Fruit fly (Drosophila melanogaster) whole organism, pupa: ENCODE data around the gene CG34345.

Source experiments
- CG10348 ChIP-seq: fragments of 200-800 bp; sonication (Bioruptor generic); IDR thresholded peaks from 2 replicates; pipeline ENCODE4 v1.3.6; 2022; ENCODE audit warnings: missing biosample characterization, missing genetic modification characterization
- CG12605 ChIP-seq: fragments of 200-800 bp; sonication (Bioruptor generic); IDR thresholded peaks from 2 replicates; pipeline ENCODE4 v1.3.6; 2022; ENCODE audit warnings: missing biosample characterization, missing genetic modification characterization
- CG17806 ChIP-seq: fragments of 200-800 bp; sonication (Bioruptor generic); optimal IDR thresholded peaks from 2 replicates; lab custom pipeline; 2018; ENCODE audit warnings: missing biosample characterization, mild to moderate bottlenecking, missing genetic modification characterization, moderate library complexity
- CG34367 ChIP-seq: fragments of 200-800 bp; sonication (Bioruptor generic); optimal IDR thresholded peaks from 2 replicates; lab custom pipeline; 2018; ENCODE audit warnings: missing biosample characterization, mild to moderate bottlenecking, missing genetic modification characterization
- CG4496 ChIP-seq: fragments of 200-800 bp; sonication (Bioruptor generic); IDR thresholded peaks from 3 replicates; pipeline ENCODE4 v1.3.6; 2022; ENCODE audit warnings: missing biosample characterization, missing genetic modification characterization
- CG9948 ChIP-seq: fragments of 200-800 bp; sonication (Bioruptor generic); optimal IDR thresholded peaks from 2 replicates; lab custom pipeline; 2018; ENCODE audit warnings: missing biosample characterization, mild to moderate bottlenecking, missing genetic modification characterization, moderate library complexity
- EcR ChIP-seq: fragments of 200-800 bp; sonication (Bioruptor generic); optimal IDR thresholded peaks from 3 replicates; lab custom pipeline; 2019; ENCODE audit warnings: missing biosample characterization, missing genetic modification characterization, mild to moderate bottlenecking, moderate library complexity, missing genetic modification reagents
- Pif1A ChIP-seq: fragments of 200-800 bp; sonication (Bioruptor generic); optimal IDR thresholded peaks from 3 replicates; lab custom pipeline; 2016; ENCODE audit warnings: missing biosample characterization, missing genetic modification characterization
- fd96Ca ChIP-seq: fragments of 200-800 bp; sonication (Bioruptor generic); IDR thresholded peaks from 3 replicates; pipeline ENCODE4 v1.3.6; 2022; ENCODE audit warnings: missing biosample characterization, missing genetic modification characterization
- rn ChIP-seq: fragments of 200-800 bp; sonication (Bioruptor generic); IDR thresholded peaks from 2 replicates; pipeline ENCODE4 v1.3.6; 2022; ENCODE audit warnings: missing biosample characterization, missing genetic modification characterization

DNA sequence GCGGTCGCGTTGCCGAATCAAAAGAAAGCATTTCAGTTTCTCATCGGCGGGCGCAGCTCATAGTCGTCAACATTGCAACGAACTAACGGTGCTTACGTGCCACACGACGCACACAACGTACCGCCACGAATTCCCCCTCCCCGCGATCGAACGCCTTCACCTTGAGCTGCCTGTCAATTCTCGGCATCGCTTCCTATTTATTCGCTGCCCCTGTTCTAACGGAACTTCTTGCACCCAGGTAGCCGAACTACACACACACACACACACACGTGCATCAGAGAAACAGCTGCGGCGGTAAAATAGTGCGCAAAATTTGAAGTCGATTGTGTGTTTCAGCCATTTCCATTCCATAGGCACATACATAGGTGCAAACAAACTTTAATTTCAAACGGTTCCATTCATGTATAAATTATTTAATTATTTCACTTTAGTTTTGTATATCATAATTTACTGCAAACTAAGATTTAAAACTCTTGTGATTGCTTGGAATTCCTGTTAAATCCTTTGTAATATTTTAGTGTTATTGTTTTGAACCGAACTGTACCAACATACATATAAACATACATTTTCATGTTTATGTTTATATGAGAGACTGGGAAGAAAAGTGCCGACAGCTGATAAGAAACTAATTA is 11.4 kb upstream of the CG34345 start:
- no peak for TF ChIP-seq CG10348
- TF ChIP-seq CG34367 (tag; lab: Kevin White, UChicago), result no peak
- TF ChIP-seq Pif1A, result no peak
- no peak for TF ChIP-seq rn
- no peak for TF ChIP-seq EcR (GFP tag; lab: Kevin White, UChicago)
- TF ChIP-seq CG17806 (tag; lab: Kevin White, UChicago), result no peak
- no peak for TF ChIP-seq CG4496 (GFP tag; lab: Robert Waterston, UW)
- no peak for TF ChIP-seq CG12605 (GFP tag; lab: Robert Waterston, UW)
- TF ChIP-seq CG9948 (tag; lab: Kevin White, UChicago), result no peak
- 0 out of 3 replicates have a peak, but pooled peaks have one; percentile 12 for TF ChIP-seq fd96Ca
